Worm (Caenorhabditis elegans) whole organism, young adult: ENCODE measurements around the gene oac-48.
A peak's percentile ranks its signal among the peaks of the same experiment; 100 is the strongest.

ENCODE experiments used
- B0019.2 ChIP-seq: fragments of 200-800 bp; sonication (Bioruptor generic); conservative IDR thresholded peaks from 2 replicates; pipeline ENCODE4 v1.3.6; 2022; ENCODE audit warnings: missing genetic modification reagents, missing genetic modification characterization, missing compliant biosample characterization
- D2030.7 ChIP-seq: fragments of 200-800 bp; sonication (Bioruptor generic); IDR thresholded peaks from 2 replicates; pipeline ENCODE4 v1.3.6; 2022; ENCODE audit warnings: missing genetic modification reagents, missing genetic modification characterization, missing compliant biosample characterization
- F23B12.7 ChIP-seq: sonication (generic microtip); optimal IDR thresholded peaks from 2 replicates; lab custom pipeline; 2017; ENCODE audit warnings: missing genetic modification characterization, mild to moderate bottlenecking, missing compliant biosample characterization, antibody characterized with exemption, moderate library complexity; ENCODE audit not compliant: insufficient read depth
- F39B2.1 ChIP-seq: fragments of 200-800 bp; sonication (Bioruptor generic); IDR thresholded peaks from 2 replicates; pipeline ENCODE4 v1.3.6; 2022; ENCODE audit warnings: missing genetic modification reagents, missing genetic modification characterization, missing compliant biosample characterization
- F49E8.2 ChIP-seq: sonication (generic microtip); optimal IDR thresholded peaks from 3 replicates; lab custom pipeline; 2017; ENCODE audit warnings: missing genetic modification characterization, mild to moderate bottlenecking, missing compliant biosample characterization, antibody characterized with exemption, moderate library complexity; ENCODE audit not compliant: insufficient read depth
- F57A8.1 ChIP-seq: fragments of 200-800 bp; sonication (Bioruptor generic); optimal IDR thresholded peaks from 2 replicates; lab custom pipeline; 2018; ENCODE audit warnings: mild to moderate bottlenecking, missing genetic modification characterization, moderate library complexity, missing compliant biosample characterization
- F57C9.4 ChIP-seq: sonication (generic microtip); optimal IDR thresholded peaks from 2 replicates; lab custom pipeline; 2017; ENCODE audit warnings: mild to moderate bottlenecking, missing genetic modification characterization, missing compliant biosample characterization
- K12H6.12 ChIP-seq: fragments of 200-800 bp; sonication (Bioruptor generic); optimal IDR thresholded peaks from 2 replicates; lab custom pipeline; 2018; ENCODE audit warnings: mild to moderate bottlenecking, missing genetic modification characterization, missing compliant biosample characterization
- T07F8.4 ChIP-seq: sonication (generic microtip); optimal IDR thresholded peaks from 2 replicates; lab custom pipeline; 2016; ENCODE audit warnings: mild to moderate bottlenecking, missing genetic modification characterization, moderate library complexity, missing compliant biosample characterization
- aptf-2 ChIP-seq: fragments of 200-800 bp; sonication (Bioruptor generic); conservative IDR thresholded peaks from 2 replicates; pipeline ENCODE4 v1.3.6; 2022; ENCODE audit warnings: missing genetic modification reagents, missing genetic modification characterization, missing compliant biosample characterization
- aptf-3 ChIP-seq: fragments of 200-800 bp; sonication (Bioruptor generic); IDR thresholded peaks from 2 replicates; pipeline ENCODE4 v1.3.6; 2022; ENCODE audit warnings: missing genetic modification characterization, missing compliant biosample characterization
- athp-1 ChIP-seq: sonication (generic microtip); optimal IDR thresholded peaks from 2 replicates; lab custom pipeline; 2017; ENCODE audit warnings: mild to moderate bottlenecking, missing genetic modification characterization, missing compliant biosample characterization
- attf-5 ChIP-seq: fragments of 200-800 bp; sonication (Bioruptor generic); optimal IDR thresholded peaks from 2 replicates; lab custom pipeline; 2018; ENCODE audit warnings: mild to moderate bottlenecking, missing genetic modification characterization, missing compliant biosample characterization
- bed-2 ChIP-seq: fragments of 200-800 bp; sonication (Bioruptor generic); IDR thresholded peaks from 2 replicates; pipeline ENCODE4 v1.3.6; 2022; ENCODE audit warnings: missing genetic modification reagents, missing genetic modification characterization, missing compliant biosample characterization
- ceh-58 ChIP-seq: fragments of 200-800 bp; sonication (Bioruptor generic); IDR thresholded peaks from 2 replicates; pipeline ENCODE4 v1.3.6; 2022; ENCODE audit warnings: missing genetic modification characterization, missing compliant biosample characterization
- ceh-91 ChIP-seq: fragments of 200-800 bp; sonication (Bioruptor generic); IDR thresholded peaks from 2 replicates; pipeline ENCODE4 v1.3.6; 2022; ENCODE audit warnings: missing genetic modification reagents, missing genetic modification characterization, missing compliant biosample characterization
- chd-7 ChIP-seq: sonication (generic microtip); optimal IDR thresholded peaks from 2 replicates; lab custom pipeline; 2016; ENCODE audit warnings: mild to moderate bottlenecking, missing genetic modification characterization, moderate library complexity, missing compliant biosample characterization
- dpl-1 ChIP-seq: fragments of 150-350 bp; optimal IDR thresholded peaks from 2 replicates; lab custom pipeline; 2014; ENCODE audit warnings: missing biosample characterization, missing genetic modification reagents, missing genetic modification characterization
- egrh-3 ChIP-seq: fragments of 200-800 bp; sonication (Bioruptor generic); IDR thresholded peaks from 2 replicates; pipeline ENCODE4 v1.3.6; 2022; ENCODE audit warnings: missing genetic modification reagents, missing genetic modification characterization, missing compliant biosample characterization
- hlh-12 ChIP-seq: sonication (generic microtip); optimal IDR thresholded peaks from 2 replicates; lab custom pipeline; 2016; ENCODE audit warnings: missing genetic modification characterization, missing compliant biosample characterization
- hmg-1.2 ChIP-seq: fragments of 200-800 bp; sonication (Bioruptor generic); IDR thresholded peaks from 2 replicates; pipeline ENCODE4 v1.3.6; 2022; ENCODE audit warnings: missing genetic modification reagents, missing genetic modification characterization, missing compliant biosample characterization
- hrde-1 ChIP-seq: sonication (generic microtip); optimal IDR thresholded peaks from 2 replicates; lab custom pipeline; 2016; ENCODE audit warnings: missing genetic modification characterization, mild to moderate bottlenecking, missing compliant biosample characterization, moderate library complexity, missing genotype, missing genetic modification reagents, borderline replicate concordance
- lin-26 ChIP-seq: fragments of 200-800 bp; sonication (Bioruptor generic); IDR thresholded peaks from 2 replicates; pipeline ENCODE4 v1.3.6; 2022; ENCODE audit warnings: missing genetic modification reagents, missing genetic modification characterization, missing compliant biosample characterization
- lin-35 ChIP-seq, 3 experiments: fragments of 150-350 bp in 2 of 3; sonication (generic microtip) in 1 of 3; optimal IDR thresholded peaks; 2 replicates each; lab custom pipeline; 2014 to 2018; ENCODE audit warnings: missing biosample characterization in 3 of 3, missing genetic modification characterization in 3 of 3, missing genetic modification reagents in 3 of 3
- lsy-27 ChIP-seq: sonication (generic microtip); optimal IDR thresholded peaks from 2 replicates; lab custom pipeline; 2017; ENCODE audit warnings: missing genetic modification characterization, mild to moderate bottlenecking, missing compliant biosample characterization, antibody characterized with exemption, missing genotype, borderline replicate concordance; ENCODE audit not compliant: insufficient read depth
- madf-3 ChIP-seq: fragments of 200-800 bp; sonication (Bioruptor generic); IDR thresholded peaks from 2 replicates; pipeline ENCODE4 v1.3.6; 2022; ENCODE audit warnings: missing genetic modification reagents, missing genetic modification characterization, missing compliant biosample characterization
- mcd-1 ChIP-seq: fragments of 200-800 bp; sonication (Bioruptor generic); IDR thresholded peaks from 2 replicates; pipeline ENCODE4 v1.3.6; 2022; ENCODE audit warnings: missing genetic modification reagents, missing genetic modification characterization, missing compliant biosample characterization
- nhr-120 ChIP-seq: fragments of 200-800 bp; sonication (Bioruptor generic); IDR thresholded peaks from 2 replicates; pipeline ENCODE4 v1.3.6; 2022; ENCODE audit warnings: missing genetic modification characterization, missing compliant biosample characterization
- pha-4 ChIP-seq: fragments of 150-350 bp; sonication (generic microtip); optimal IDR thresholded peaks from 2 replicates; lab custom pipeline; 2014; ENCODE audit warnings: missing biosample characterization, missing genetic modification reagents, missing genetic modification characterization
- snpc-1.1 ChIP-seq: sonication (generic microtip); optimal IDR thresholded peaks from 2 replicates; lab custom pipeline; 2017; ENCODE audit warnings: missing genetic modification characterization, mild to moderate bottlenecking, missing compliant biosample characterization, antibody characterized with exemption, moderate library complexity, missing genotype, missing genetic modification reagents; ENCODE audit not compliant: insufficient read depth
- snpc-1.3 ChIP-seq: sonication (generic microtip); optimal IDR thresholded peaks from 2 replicates; lab custom pipeline; 2017; ENCODE audit warnings: missing genetic modification characterization, mild to moderate bottlenecking, missing compliant biosample characterization, antibody characterized with exemption, moderate library complexity, missing genotype, missing genetic modification reagents; ENCODE audit not compliant: insufficient read depth
- snpc-3.4 ChIP-seq: sonication (generic microtip); optimal IDR thresholded peaks from 2 replicates; lab custom pipeline; 2017; ENCODE audit warnings: missing genetic modification characterization, mild to moderate bottlenecking, missing compliant biosample characterization, antibody characterized with exemption, moderate library complexity, missing genotype, missing genetic modification reagents
- snpc-4 ChIP-seq, 5 experiments: fragments of 150-350 bp in 1 of 5; sonication (generic microtip) in 4 of 5; optimal IDR thresholded peaks; 2 replicates each; lab custom pipeline; 2014 to 2018; ENCODE audit warnings: missing genetic modification characterization in 5 of 5, missing biosample characterization in 3 of 5, antibody characterized with exemption in 2 of 5, mild to moderate bottlenecking in 2 of 5, missing compliant biosample characterization in 2 of 5, missing genotype in 2 of 5, moderate library complexity in 2 of 5, missing genetic modification reagents in 1 of 5
- somi-1 ChIP-seq: fragments of 200-800 bp; sonication (Bioruptor generic); optimal IDR thresholded peaks from 2 replicates; lab custom pipeline; 2018; ENCODE audit warnings: mild to moderate bottlenecking, missing genetic modification characterization, missing compliant biosample characterization
- sptf-2 ChIP-seq: fragments of 200-800 bp; sonication (Bioruptor generic); optimal IDR thresholded peaks from 2 replicates; lab custom pipeline; 2018; ENCODE audit warnings: mild to moderate bottlenecking, missing genetic modification characterization, missing compliant biosample characterization
- ztf-6 ChIP-seq: fragments of 200-800 bp; sonication (Bioruptor generic); IDR thresholded peaks from 2 replicates; pipeline ENCODE4 v1.3.6; 2022; ENCODE audit warnings: missing genetic modification reagents, missing genetic modification characterization, missing compliant biosample characterization

Gene oac-48

DNA sequence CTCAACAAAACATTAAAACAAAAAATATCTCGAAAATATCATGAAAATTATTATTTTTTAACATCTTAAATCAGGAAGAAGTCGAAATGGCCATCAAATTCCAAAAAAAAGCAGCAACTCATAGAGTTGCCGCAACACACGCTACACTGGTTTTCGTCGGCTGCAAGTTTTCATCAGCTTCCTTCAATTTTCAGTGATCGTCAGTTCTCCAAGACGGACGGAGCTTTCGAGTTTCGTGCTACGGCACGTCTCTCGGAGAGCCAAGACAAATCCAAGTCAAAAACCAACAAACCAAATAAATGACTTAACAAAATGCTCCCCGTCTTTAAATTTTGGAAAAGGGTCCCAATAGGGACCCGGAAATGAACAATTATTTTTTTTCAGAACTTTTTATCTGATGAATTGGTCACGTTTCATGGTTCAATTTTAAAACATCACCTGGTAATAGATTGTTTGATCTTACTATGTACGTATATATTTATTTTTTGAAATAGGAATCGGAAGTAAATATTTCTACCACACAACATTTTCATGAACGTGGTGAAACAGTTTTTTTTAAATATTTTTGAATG lies 35.6 kb downstream of the oac-48 start (continued):
- TF ChIP-seq snpc-4 (GFP tag; optimal IDR thresholded peaks at IDR 0.05; lab: Kevin White, UChicago) (peak; percentile 82), snpc-4 (tag; optimal IDR thresholded peaks at IDR 0.05; lab: Kevin White, UChicago) (peak; percentile 83 to 96 (median 95)), snpc-1.3 (tag; lab: Kevin White, UChicago) (no peak), snpc-3.4 (tag; lab: Kevin White, UChicago) (peak; percentile 11), hmg-1.2 (GFP tag; lab: Robert Waterston, UW) (peak; percentile 60), hlh-12 (tag; lab: Kevin White, UChicago) (no peak), nhr-120 (GFP tag; lab: Robert Waterston, UW) (no peak), F57C9.4 (no peak), F49E8.2 (tag; lab: Kevin White, UChicago) (peak; percentile 46), ceh-91 (no peak), T07F8.4 (no peak), athp-1 (no peak), sptf-2 (GFP tag; lab: Kevin White, UChicago) (no peak)

DNA sequence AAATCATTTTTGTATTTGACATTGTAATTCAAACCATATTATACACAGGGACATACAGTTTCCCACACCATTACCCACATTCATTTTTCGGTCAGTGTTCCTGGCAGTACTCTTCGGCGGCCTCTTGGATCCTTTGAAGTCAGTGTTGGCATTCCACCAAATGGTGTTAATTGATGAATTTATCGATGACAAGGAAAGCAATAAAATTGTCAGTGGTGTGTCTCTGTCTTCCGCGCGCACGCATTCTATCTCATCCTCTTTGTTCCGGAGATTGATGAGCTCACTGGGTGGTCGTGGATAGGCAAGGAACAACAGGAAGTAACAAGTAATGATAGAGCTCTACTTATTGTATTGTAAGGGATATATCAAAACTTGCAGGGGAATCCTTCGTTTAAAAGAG lies 36.8 kb downstream of the oac-48 start:
- TF ChIP-seq B0019.2 (GFP tag; lab: Robert Waterston, UW), result no peak
- TF ChIP-seq ceh-58 (GFP tag; lab: Robert Waterston, UW), result no peak
- no peak for TF ChIP-seq K12H6.12 (tag; lab: Kevin White, UChicago)
- no peak for TF ChIP-seq attf-5 (GFP tag; lab: Kevin White, UChicago)
- TF ChIP-seq F23B12.7 (tag; lab: Kevin White, UChicago), result no peak
- TF ChIP-seq egrh-3 (GFP tag; lab: Robert Waterston, UW), result no peak
- TF ChIP-seq F39B2.1 (GFP tag; lab: Robert Waterston, UW), result no peak

- TF ChIP-seq aptf-3 (GFP tag; lab: Robert Waterston, UW) (no peak), egrh-3 (GFP tag; lab: Robert Waterston, UW) (no peak), dpl-1 (GFP tag; lab: Kevin White, UChicago) (no peak), B0019.2 (GFP tag; lab: Robert Waterston, UW) (no peak), mcd-1 (no peak), lin-35 (GFP tag; optimal IDR thresholded peaks at IDR 0.05; lab: Kevin White, UChicago) (no peak), bed-2 (no peak), hrde-1 (no peak), F23B12.7 (tag; lab: Kevin White, UChicago) (no peak), lsy-27 (tag; lab: Kevin White, UChicago) (no peak), pha-4 (tag; lab: Kevin White, UChicago) (no peak), madf-3 (GFP tag; lab: Robert Waterston, UW) (no peak), chd-7 (tag; lab: Kevin White, UChicago) (no peak), somi-1 (GFP tag; lab: Kevin White, UChicago) (no peak), aptf-2 (no peak), ztf-6 (GFP tag; lab: Robert Waterston, UW) (no peak), snpc-1.1 (tag; lab: Kevin White, UChicago) (no peak), F57A8.1 (GFP tag; lab: Kevin White, UChicago) (no peak), D2030.7 (no peak), lin-26 (GFP tag; lab: Robert Waterston, UW) (no peak)
Observed at ce11 chrIV:13716279-13716678, 42.7 kb downstream of the oac-48 start, which contains the start of gene C47A4.1. Gene C47A4.1, minus strand, starts transcription at chrIV:13716379.
